Fruit fly (Drosophila melanogaster) whole organism, adult: ENCODE results near the gene CG14455.
"Not testable (repeated sequence)": the region's sequence is repeated elsewhere in the genome, so short reads cannot be mapped to it uniquely, and the experiment has no call there.

Experiments
- CG11617 ChIP-seq: fragments of 200-800 bp; sonication (Bioruptor generic); optimal IDR thresholded peaks from 2 replicates; lab custom pipeline; 2017; ENCODE audit warnings: mild to moderate bottlenecking, missing biosample characterization, missing genetic modification reagents, missing genetic modification characterization
- CG12768 ChIP-seq: fragments of 200-800 bp; sonication (Bioruptor generic); optimal IDR thresholded peaks from 2 replicates; lab custom pipeline; 2017; ENCODE audit warnings: missing biosample characterization, missing genetic modification characterization, mild to moderate bottlenecking, moderate library complexity, missing genetic modification reagents
- CG14711 ChIP-seq: fragments of 200-800 bp; sonication (Bioruptor generic); optimal IDR thresholded peaks from 2 replicates; lab custom pipeline; 2018; ENCODE audit warnings: missing biosample characterization, mild to moderate bottlenecking, missing genetic modification characterization, moderate library complexity
- CG1620 ChIP-seq: fragments of 200-800 bp; sonication (Bioruptor generic); optimal IDR thresholded peaks from 2 replicates; lab custom pipeline; 2016; ENCODE audit warnings: missing biosample characterization, missing genetic modification characterization
- CG33017 ChIP-seq: fragments of 200-800 bp; sonication (Bioruptor generic); optimal IDR thresholded peaks from 2 replicates; lab custom pipeline; 2018; ENCODE audit warnings: missing biosample characterization, mild to moderate bottlenecking, missing genetic modification characterization, moderate library complexity
- CG5204 ChIP-seq: fragments of 200-800 bp; sonication (Bioruptor generic); optimal IDR thresholded peaks from 2 replicates; lab custom pipeline; 2016; ENCODE audit warnings: missing biosample characterization, missing genetic modification characterization
- CG7045 ChIP-seq: fragments of 200-800 bp; sonication (Bioruptor generic); optimal IDR thresholded peaks from 2 replicates; lab custom pipeline; 2017; ENCODE audit warnings: missing biosample characterization, mild to moderate bottlenecking, missing genetic modification characterization
- CG7101 ChIP-seq: fragments of 200-800 bp; sonication (Bioruptor generic); optimal IDR thresholded peaks from 2 replicates; lab custom pipeline; 2018; ENCODE audit warnings: missing biosample characterization, mild to moderate bottlenecking, missing genetic modification characterization, moderate library complexity
- Clk ChIP-seq: fragments of 200-800 bp; sonication (Bioruptor generic); optimal IDR thresholded peaks from 2 replicates; lab custom pipeline; 2017; ENCODE audit warnings: missing biosample characterization, missing genetic modification characterization
- Crg-1 ChIP-seq: fragments of 200-800 bp; sonication (Bioruptor generic); optimal IDR thresholded peaks from 2 replicates; lab custom pipeline; 2016; ENCODE audit warnings: missing biosample characterization, missing genetic modification characterization
- Hr96 ChIP-seq: fragments of 200-800 bp; sonication (Bioruptor generic); optimal IDR thresholded peaks from 2 replicates; lab custom pipeline; 2016; ENCODE audit warnings: missing biosample characterization, missing genetic modification characterization
- Mnt ChIP-seq: fragments of 200-800 bp; sonication (Bioruptor generic); optimal IDR thresholded peaks from 2 replicates; lab custom pipeline; 2016; ENCODE audit warnings: missing biosample characterization, mild to moderate bottlenecking, missing genetic modification characterization
- bab1 ChIP-seq: fragments of 200-800 bp; sonication (Bioruptor generic); optimal IDR thresholded peaks from 3 replicates; lab custom pipeline; 2019; ENCODE audit warnings: missing biosample characterization, mild to moderate bottlenecking, missing genetic modification characterization, moderate library complexity
- cic ChIP-seq: fragments of 200-800 bp; sonication (Bioruptor generic); optimal IDR thresholded peaks from 2 replicates; lab custom pipeline; 2017; ENCODE audit warnings: missing biosample characterization, mild to moderate bottlenecking, missing genetic modification characterization, moderate library complexity
- cnc ChIP-seq, 2 experiments: fragments of >200 bp; optimal IDR thresholded peaks; 2 replicates each; lab custom pipeline; 2017
- kay ChIP-seq: fragments of 200-800 bp; sonication (Bioruptor generic); peaks from one replicate; lab custom pipeline; 2016; ENCODE audit warnings: missing biosample characterization, missing genetic modification characterization, borderline replicate concordance
- ovo ChIP-seq: fragments of 200-800 bp; sonication (Bioruptor generic); optimal IDR thresholded peaks from 2 replicates; lab custom pipeline; 2016; ENCODE audit warnings: missing biosample characterization, missing genetic modification characterization
- pad ChIP-seq: fragments of 200-800 bp; sonication (Bioruptor generic); optimal IDR thresholded peaks from 3 replicates; lab custom pipeline; 2017; ENCODE audit warnings: missing biosample characterization, missing genetic modification characterization, mild to moderate bottlenecking, moderate library complexity, missing genetic modification reagents
- tj ChIP-seq: fragments of 200-800 bp; sonication (Bioruptor generic); optimal IDR thresholded peaks from 3 replicates; lab custom pipeline; 2017; ENCODE audit warnings: missing biosample characterization, mild to moderate bottlenecking, missing genetic modification characterization, moderate library complexity
- toe ChIP-seq: fragments of 200-800 bp; sonication (Bioruptor generic); optimal IDR thresholded peaks from 2 replicates; lab custom pipeline; 2016; ENCODE audit warnings: missing biosample characterization, missing genetic modification characterization

The CG14455 gene

DNA sequence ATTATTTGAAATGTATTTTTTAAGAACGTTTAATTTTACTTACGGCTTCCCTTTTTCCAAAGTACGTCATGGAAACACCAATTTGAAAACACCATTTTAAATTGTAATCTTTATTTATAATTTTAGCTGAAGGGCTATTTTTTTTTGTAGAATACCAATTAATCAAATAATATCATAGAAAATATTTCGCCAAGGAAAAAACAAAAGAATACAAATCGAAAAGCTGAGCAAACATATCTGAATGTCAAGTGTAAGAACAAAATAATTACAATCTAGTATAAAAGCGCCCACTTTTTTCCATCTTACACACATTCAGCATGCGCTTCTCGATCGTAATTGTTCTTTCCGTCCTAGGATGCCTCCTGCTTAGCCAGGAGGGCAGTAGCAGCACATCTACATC is 8.8 kb upstream of the CG14455 start, which contains the start of gene CG14452:
Gene CG14452 (plus strand): TSS at position 301 of the 400 bp plus-strand sequence.
- no peak for TF ChIP-seq CG5204 (GFP tag; lab: Kevin White, UChicago)
- no peak for TF ChIP-seq bab1 (GFP tag; lab: Kevin White, UChicago)
- no peak for TF ChIP-seq cic (GFP tag; lab: Kevin White, UChicago)

DNA sequence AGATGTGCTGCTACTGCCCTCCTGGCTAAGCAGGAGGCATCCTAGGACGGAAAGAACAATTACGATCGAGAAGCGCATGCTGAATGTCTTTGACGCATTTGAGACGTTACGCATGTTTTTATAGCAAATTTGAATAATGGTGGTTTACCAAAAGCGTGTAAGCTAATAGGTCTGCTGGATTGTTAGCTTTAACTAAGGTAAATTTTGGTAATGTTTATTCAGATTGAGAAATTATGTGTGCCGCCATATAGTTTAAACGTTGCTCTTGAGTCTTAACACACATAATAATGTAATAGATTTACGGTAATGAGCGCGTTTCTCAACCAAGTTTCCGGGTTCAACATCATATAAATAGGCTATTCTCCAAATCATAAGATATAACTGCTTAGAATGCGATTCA is 6.8 kb upstream of the CG14455 start, which contains the start of the genes CG12546 and CG14453:
Gene CG12546 (minus strand): TSS at position 101 of the 400 bp plus-strand sequence.
Gene CG14453 (plus strand): TSS at position 372 of the 400 bp plus-strand sequence.
- TF ChIP-seq CG11617 (GFP tag; lab: Kevin White, UChicago) (no peak), CG7101 (tag; lab: Kevin White, UChicago) (no peak), bab1 (GFP tag; lab: Kevin White, UChicago) (no peak), CG12768 (GFP tag; lab: Kevin White, UChicago) (no peak), Hr96 (GFP tag; lab: Kevin White, UChicago) (no peak), CG1620 (GFP tag; lab: Kevin White, UChicago) (no peak), Clk (GFP tag; lab: Kevin White, UChicago) (no peak), cnc (optimal IDR thresholded peaks at IDR 0.05; lab: Kevin White, UChicago) (no peak), CG5204 (GFP tag; lab: Kevin White, UChicago) (no peak), Mnt (GFP tag; lab: Kevin White, UChicago) (no peak), CG33017 (no peak), cic (GFP tag; lab: Kevin White, UChicago) (no peak), tj (GFP tag; lab: Kevin White, UChicago) (no peak), CG7045 (GFP tag; lab: Kevin White, UChicago) (no peak), toe (GFP tag; lab: Kevin White, UChicago) (no peak)

DNA sequence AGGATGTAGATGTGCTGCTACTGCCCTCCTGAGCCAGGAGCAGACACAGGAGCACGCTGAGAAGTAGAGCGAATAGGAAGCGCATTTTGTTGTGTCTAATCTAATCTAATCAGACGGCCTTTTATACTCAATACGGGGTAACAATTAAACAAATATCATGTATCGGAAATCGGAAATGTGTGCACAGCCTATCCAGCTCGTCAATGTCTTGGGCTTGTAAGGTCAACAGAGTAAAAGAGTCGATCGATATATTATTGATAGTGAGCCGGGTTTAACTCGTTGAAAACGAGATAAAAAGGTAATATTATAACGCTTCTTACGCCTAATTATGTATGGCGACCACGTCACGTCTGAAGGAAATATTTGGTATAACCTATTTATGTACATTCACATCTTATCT is 5.5 kb upstream of the CG14455 start, which contains the start of gene CG14454:
Gene CG14454 (minus strand): TSS at position 101 of the 400 bp plus-strand sequence.
- not testable (repeated sequence) for TF ChIP-seq CG7045, Hr96, kay (GFP tag; lab: Kevin White, UChicago)

DNA sequence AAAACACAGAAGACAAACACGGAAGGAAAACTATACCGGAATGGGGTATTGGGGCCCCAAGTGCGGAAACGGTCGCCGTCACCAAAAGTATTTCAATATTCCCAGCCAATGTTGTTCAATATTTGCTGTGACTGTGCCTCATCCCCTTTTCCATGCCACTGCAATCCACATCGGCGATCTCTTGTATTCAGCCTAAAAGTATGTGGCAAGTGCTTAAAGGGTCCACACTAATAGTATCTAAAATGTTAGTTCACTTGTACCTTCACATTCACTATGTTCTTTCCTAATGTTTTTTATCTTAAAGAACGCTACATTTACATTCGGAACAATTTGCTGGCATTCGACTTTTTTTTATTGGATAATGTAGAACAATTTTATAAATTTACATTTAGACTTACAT is 6.0 kb downstream of the CG14455 start:
- TF ChIP-seq kay (GFP tag; lab: Kevin White, UChicago) (no peak), Mnt (GFP tag; lab: Kevin White, UChicago) (no peak), Hr96 (GFP tag; lab: Kevin White, UChicago) (no peak), Crg-1 (GFP tag; lab: Kevin White, UChicago) (no peak), CG11617 (GFP tag; lab: Kevin White, UChicago) (no peak), toe (GFP tag; lab: Kevin White, UChicago) (no peak), ovo (no peak), CG7045 (GFP tag; lab: Kevin White, UChicago) (no peak), CG14711 (tag; lab: Kevin White, UChicago) (no peak), tj (GFP tag; lab: Kevin White, UChicago) (no peak)

DNA sequence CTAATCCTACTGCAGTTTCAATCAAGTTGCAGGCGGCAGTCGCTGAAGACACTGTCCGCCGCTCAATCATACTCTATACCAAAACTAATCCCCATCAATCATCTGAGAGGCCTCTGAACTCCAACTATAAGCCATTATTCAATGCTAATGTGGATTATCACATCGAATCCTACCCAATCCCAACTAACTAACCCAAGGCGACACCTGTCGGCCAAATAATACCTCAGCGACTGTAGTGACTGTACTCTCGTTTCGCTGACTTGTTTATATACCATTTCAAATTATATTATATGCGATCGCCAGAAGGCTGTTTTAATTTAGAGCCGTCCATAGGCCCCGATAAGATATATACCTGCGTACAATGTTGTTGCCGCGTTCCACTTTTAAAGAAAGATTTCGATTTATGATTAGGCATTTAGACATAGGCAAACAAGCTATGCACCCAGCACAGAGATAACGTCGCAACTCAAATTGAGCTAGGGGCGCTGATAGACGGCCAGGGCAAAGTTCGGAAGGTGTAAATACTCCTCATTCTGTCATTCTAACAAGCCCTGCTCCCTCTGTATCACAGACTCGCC is 15.1 kb downstream of the CG14455 start:
- TF ChIP-seq cnc (optimal IDR thresholded peaks at IDR 0.05; lab: Kevin White, UChicago), result no peak
- TF ChIP-seq CG12768 (GFP tag; lab: Kevin White, UChicago), result no peak
- TF ChIP-seq bab1 (GFP tag; lab: Kevin White, UChicago), result no peak
- no peak for TF ChIP-seq CG1620 (GFP tag; lab: Kevin White, UChicago)
- no peak for TF ChIP-seq Hr96 (GFP tag; lab: Kevin White, UChicago)
- no peak for TF ChIP-seq tj (GFP tag; lab: Kevin White, UChicago)
- TF ChIP-seq Clk (GFP tag; lab: Kevin White, UChicago), result no peak
- TF ChIP-seq CG11617 (GFP tag; lab: Kevin White, UChicago), result no peak
- TF ChIP-seq Crg-1 (GFP tag; lab: Kevin White, UChicago), result no peak
- TF ChIP-seq cic (GFP tag; lab: Kevin White, UChicago), result no peak

DNA sequence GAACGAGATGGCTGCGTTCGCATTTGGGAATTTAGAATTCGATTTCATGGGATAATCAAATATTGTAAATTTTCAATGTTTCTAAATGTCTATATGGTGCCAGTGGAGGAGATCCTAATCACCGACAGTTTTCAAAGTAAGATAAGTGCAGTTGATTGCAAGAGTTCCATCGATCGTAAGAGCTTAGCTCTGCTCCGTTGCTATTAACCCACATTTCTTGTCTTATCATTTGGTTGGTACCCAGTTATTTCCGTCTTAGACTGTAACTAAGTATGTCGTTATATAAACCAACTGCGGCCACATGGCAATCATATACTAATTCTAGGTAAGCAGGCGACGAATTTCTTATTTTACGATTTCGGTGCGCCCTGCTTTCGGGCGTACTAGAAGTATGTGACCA is 16.7 kb downstream of the CG14455 start:
- TF ChIP-seq ovo (no peak), bab1 (GFP tag; lab: Kevin White, UChicago) (no peak), toe (GFP tag; lab: Kevin White, UChicago) (no peak), CG7045 (GFP tag; lab: Kevin White, UChicago) (no peak), Mnt (GFP tag; lab: Kevin White, UChicago) (no peak), pad (GFP tag; lab: Kevin White, UChicago) (no peak), CG33017 (no peak), tj (GFP tag; lab: Kevin White, UChicago) (no peak), CG11617 (GFP tag; lab: Kevin White, UChicago) (no peak), CG7101 (tag; lab: Kevin White, UChicago) (no peak), cic (GFP tag; lab: Kevin White, UChicago) (no peak), CG14711 (tag; lab: Kevin White, UChicago) (no peak)
